Worm (Caenorhabditis elegans) whole organism, L4/young adult: ENCODE data around the gene K04D7.6.

Experiments used
- W03F9.2 ChIP-seq: fragments of 150-350 bp; optimal IDR thresholded peaks from 2 replicates; lab custom pipeline; 2014; ENCODE audit warnings: missing biosample characterization, missing genetic modification characterization
- him-1 ChIP-seq: sonication (generic microtip); optimal IDR thresholded peaks from 2 replicates; lab custom pipeline; 2016; ENCODE audit warnings: missing genotype, missing genetic modification reagents, missing genetic modification characterization, missing compliant biosample characterization

DNA sequence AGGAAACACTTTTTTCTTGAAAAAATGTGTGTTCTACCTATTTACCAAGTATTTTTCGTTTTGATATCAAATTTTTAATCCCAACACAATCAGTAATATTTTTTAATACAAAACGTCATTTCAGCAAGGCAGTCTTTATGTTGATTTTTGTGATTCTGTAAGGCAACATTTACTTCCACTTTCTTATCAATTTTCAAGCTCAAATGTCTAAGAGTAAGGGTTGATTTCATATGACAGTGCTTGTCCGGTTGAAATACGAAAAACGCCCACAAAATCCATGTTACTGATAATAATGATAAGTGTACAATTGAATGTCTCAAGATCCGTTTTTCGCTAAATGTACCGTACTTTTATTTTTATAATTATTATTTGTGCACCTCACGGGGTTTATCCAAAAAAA lies 30.0 kb upstream of the K04D7.6 start:
- TF ChIP-seq W03F9.2 (no peak), him-1 (no peak)
